Fruit fly (Drosophila melanogaster): ENCODE data around the gene ncm.

DNA sequence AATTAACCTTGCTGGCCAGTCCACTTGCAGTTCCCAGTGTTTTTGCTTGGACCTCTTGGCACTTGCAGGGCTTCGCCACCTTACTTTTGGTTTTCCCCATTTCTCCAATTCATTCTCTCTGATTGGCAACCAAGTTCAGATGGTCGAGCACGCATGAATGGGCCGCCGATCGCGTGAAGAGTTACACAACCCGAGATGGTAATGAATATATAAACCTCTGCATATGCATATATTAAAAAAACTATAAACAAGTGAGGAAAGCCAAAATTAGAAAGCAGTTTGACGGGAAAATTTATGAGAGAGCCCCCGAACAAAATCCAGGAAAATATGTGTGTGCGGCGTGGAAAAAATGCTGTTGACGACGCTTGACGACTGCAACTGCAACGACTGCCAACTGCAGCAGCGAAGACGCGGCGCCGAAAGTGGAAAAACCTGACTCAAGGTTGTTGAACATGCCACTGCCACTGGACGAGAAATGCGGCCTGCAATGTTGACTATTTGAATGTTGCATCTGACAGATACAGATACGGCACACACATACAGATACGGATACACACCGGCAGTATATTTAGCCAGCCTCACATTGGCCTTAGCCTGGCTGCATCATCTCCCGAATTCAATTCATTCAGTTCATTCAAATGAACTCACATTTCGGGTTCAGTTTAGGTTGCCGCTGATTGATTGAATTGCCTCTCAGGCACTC is 31.7 kb upstream of the ncm start:
- TF ChIP-seq CG8478 (optimal IDR thresholded peaks at IDR 0.05) (no peak), CTCF (optimal IDR thresholded peaks at IDR 0.05) (no peak)
